Fruit fly (Drosophila melanogaster) whole organism, embryonic: ENCODE data around the gene crm.
A peak's percentile ranks its signal among the peaks of the same experiment; 100 is the strongest.

Experiments used
- Ada2b ChIP-seq: fragments of 200-800 bp; sonication (Bioruptor generic); IDR thresholded peaks from 2 replicates; pipeline ENCODE4 v1.3.6; 2022; ENCODE audit warnings: missing biosample characterization, missing genetic modification characterization
- Atf-2 ChIP-seq: fragments of 200-800 bp; sonication (Bioruptor generic); optimal IDR thresholded peaks from 2 replicates; lab custom pipeline; 2016; ENCODE audit warnings: missing biosample characterization, missing genetic modification characterization
- Atf3 ChIP-seq: fragments of 200-800 bp; sonication (Bioruptor generic); optimal IDR thresholded peaks from 3 replicates; lab custom pipeline; 2016; ENCODE audit warnings: missing biosample characterization, missing genetic modification characterization
- Bgb ChIP-seq: fragments of 200-800 bp; sonication (Bioruptor generic); IDR thresholded peaks from 2 replicates; pipeline ENCODE4 v1.3.6; 2022; ENCODE audit warnings: missing biosample characterization, missing genetic modification characterization; ENCODE audit not compliant: partially characterized antibody
- CG10959 ChIP-seq: fragments of 200-800 bp; sonication (Bioruptor generic); IDR thresholded peaks from 2 replicates; pipeline ENCODE4 v1.3.6; 2022; ENCODE audit warnings: missing biosample characterization, missing genetic modification characterization
- CG11456 ChIP-seq: fragments of 200-800 bp; sonication (Bioruptor generic); IDR thresholded peaks from 3 replicates; pipeline ENCODE4 v1.3.6; 2022; ENCODE audit warnings: missing biosample characterization, missing genetic modification characterization
- CG12942 ChIP-seq: fragments of 200-800 bp; sonication (Bioruptor generic); optimal IDR thresholded peaks from 3 replicates; lab custom pipeline; 2016; ENCODE audit warnings: missing biosample characterization, missing genetic modification characterization
- CG13287 ChIP-seq: fragments of 200-800 bp; sonication (Bioruptor generic); IDR thresholded peaks from 2 replicates; pipeline ENCODE4 v1.3.6; 2022; ENCODE audit warnings: missing biosample characterization, missing genetic modification characterization; ENCODE audit not compliant: partially characterized antibody
- CG14667 ChIP-seq: fragments of 200-800 bp; sonication (Bioruptor generic); IDR thresholded peaks from 2 replicates; pipeline ENCODE4 v1.3.6; 2022; ENCODE audit warnings: missing biosample characterization, missing genetic modification characterization
- CG15073 ChIP-seq: fragments of 200-800 bp; sonication (Bioruptor generic); optimal IDR thresholded peaks from 2 replicates; lab custom pipeline; 2016; ENCODE audit warnings: missing biosample characterization, missing genetic modification characterization
- CG15269 ChIP-seq: fragments of 200-800 bp; sonication (Bioruptor generic); optimal IDR thresholded peaks from 2 replicates; lab custom pipeline; 2018; ENCODE audit warnings: missing biosample characterization, mild to moderate bottlenecking, missing genetic modification characterization, moderate library complexity
- CG1529 ChIP-seq: fragments of 200-800 bp; sonication (Bioruptor generic); optimal IDR thresholded peaks from 3 replicates; lab custom pipeline; 2018; ENCODE audit warnings: missing biosample characterization, missing genetic modification characterization
- CG15479 ChIP-seq: fragments of 200-800 bp; sonication (Bioruptor generic); optimal IDR thresholded peaks from 3 replicates; lab custom pipeline; 2019; ENCODE audit warnings: missing biosample characterization, mild to moderate bottlenecking, missing genetic modification characterization, moderate library complexity
- CG17359 ChIP-seq: fragments of 200-800 bp; sonication (Bioruptor generic); optimal IDR thresholded peaks from 3 replicates; lab custom pipeline; 2018; ENCODE audit warnings: missing biosample characterization, mild to moderate bottlenecking, missing genetic modification characterization, moderate library complexity
- CG1792 ChIP-seq: fragments of 200-800 bp; sonication (Bioruptor generic); optimal IDR thresholded peaks from 2 replicates; lab custom pipeline; 2016; ENCODE audit warnings: missing biosample characterization, missing genetic modification characterization
- CG18011 ChIP-seq: fragments of 200-800 bp; sonication (Bioruptor generic); optimal IDR thresholded peaks from 2 replicates; lab custom pipeline; 2017; ENCODE audit warnings: missing biosample characterization, missing genetic modification characterization, mild to moderate bottlenecking, moderate library complexity, missing genotype
- CG18619 ChIP-seq: fragments of 200-800 bp; sonication (Bioruptor generic); optimal IDR thresholded peaks from 3 replicates; lab custom pipeline; 2017; ENCODE audit warnings: missing biosample characterization, mild to moderate bottlenecking, missing genetic modification characterization
- CG2116 ChIP-seq: fragments of 200-800 bp; sonication (Bioruptor generic); optimal IDR thresholded peaks from 3 replicates; lab custom pipeline; 2018; ENCODE audit warnings: missing biosample characterization, mild to moderate bottlenecking, missing genetic modification characterization
- CG31388 ChIP-seq: fragments of 200-800 bp; sonication (Bioruptor generic); optimal IDR thresholded peaks from 2 replicates; lab custom pipeline; 2016; ENCODE audit warnings: missing biosample characterization, missing genetic modification characterization
- CG3163 ChIP-seq: fragments of 200-800 bp; sonication (Bioruptor generic); optimal IDR thresholded peaks from 3 replicates; lab custom pipeline; 2016; ENCODE audit warnings: missing biosample characterization, missing genetic modification characterization
- CG33557 ChIP-seq: fragments of 200-800 bp; sonication (Bioruptor generic); optimal IDR thresholded peaks from 2 replicates; lab custom pipeline; 2019; ENCODE audit warnings: missing biosample characterization, mild to moderate bottlenecking, missing genetic modification characterization, moderate library complexity
- CG3847 ChIP-seq: fragments of 200-800 bp; sonication (Bioruptor generic); IDR thresholded peaks from 2 replicates; pipeline ENCODE4 v1.3.6; 2022; ENCODE audit warnings: missing biosample characterization, missing genetic modification characterization
- CG6175 ChIP-seq: fragments of 200-800 bp; sonication (Bioruptor generic); IDR thresholded peaks from 3 replicates; pipeline ENCODE4 v1.3.6; 2022; ENCODE audit warnings: missing biosample characterization, missing genetic modification characterization
- CG6791 ChIP-seq: fragments of 200-800 bp; sonication (Bioruptor generic); IDR thresholded peaks from 3 replicates; pipeline ENCODE4 v1.3.6; 2022; ENCODE audit warnings: missing biosample characterization, missing genetic modification characterization; ENCODE audit not compliant: partially characterized antibody
- CG6854 ChIP-seq: fragments of 200-800 bp; sonication (Bioruptor generic); optimal IDR thresholded peaks from 3 replicates; lab custom pipeline; 2017; ENCODE audit warnings: missing biosample characterization, mild to moderate bottlenecking, missing genetic modification characterization
- CG8924 ChIP-seq: fragments of 200-800 bp; optimal IDR thresholded peaks from 3 replicates; lab custom pipeline; 2019; ENCODE audit warnings: missing biosample characterization, mild to moderate bottlenecking, missing genetic modification characterization, moderate library complexity
- CG9215 ChIP-seq: fragments of 200-800 bp; sonication (Bioruptor generic); IDR thresholded peaks from 2 replicates; pipeline ENCODE4 v1.3.6; 2022; ENCODE audit warnings: missing biosample characterization, missing genetic modification characterization
- CG9817 ChIP-seq: fragments of 200-800 bp; sonication (Bioruptor generic); optimal IDR thresholded peaks from 2 replicates; lab custom pipeline; 2018; ENCODE audit warnings: missing biosample characterization, mild to moderate bottlenecking, missing genetic modification characterization, moderate library complexity
- Dbx ChIP-seq: fragments of 200-800 bp; sonication (Bioruptor generic); IDR thresholded peaks from 3 replicates; pipeline ENCODE4 v1.3.6; 2022; ENCODE audit warnings: missing biosample characterization, missing genetic modification characterization
- GATAe ChIP-seq: fragments of 200-800 bp; sonication (Bioruptor generic); conservative IDR thresholded peaks from 2 replicates; pipeline ENCODE4 v1.3.6; 2022; ENCODE audit warnings: missing biosample characterization, missing genetic modification characterization
- Hand ChIP-seq: fragments of 200-800 bp; sonication (Bioruptor generic); optimal IDR thresholded peaks from 2 replicates; lab custom pipeline; 2017; ENCODE audit warnings: mild to moderate bottlenecking, missing biosample characterization, missing genetic modification reagents, missing genetic modification characterization
- Hr51 ChIP-seq, 2 experiments: fragments of 200-800 bp; sonication (Bioruptor generic); optimal IDR thresholded peaks; 2 replicates in 1 of 2; 3 replicates in 1 of 2; lab custom pipeline; 2016 to 2018; ENCODE audit warnings: missing biosample characterization in 2 of 2, missing genetic modification characterization in 2 of 2, mild to moderate bottlenecking in 1 of 2, moderate library complexity in 1 of 2
- Lim3 ChIP-seq: fragments of 200-800 bp; sonication (Bioruptor generic); IDR thresholded peaks from 2 replicates; pipeline ENCODE4 v1.3.6; 2022; ENCODE audit warnings: missing biosample characterization, missing genetic modification characterization
- Scr ChIP-seq: fragments of 200-800 bp; sonication (Bioruptor generic); IDR thresholded peaks from 2 replicates; pipeline ENCODE4 v1.3.6; 2022; ENCODE audit warnings: missing biosample characterization, missing genetic modification characterization; ENCODE audit not compliant: partially characterized antibody
- Spps ChIP-seq: fragments of 200-800 bp; sonication (Bioruptor generic); optimal IDR thresholded peaks from 2 replicates; lab custom pipeline; 2018; ENCODE audit warnings: missing biosample characterization, mild to moderate bottlenecking, missing genetic modification characterization
- Tbp ChIP-seq: fragments of >200 bp; optimal IDR thresholded peaks from 2 replicates; lab custom pipeline; 2018; ENCODE audit warnings: missing biosample characterization, missing genetic modification characterization
- ato ChIP-seq: fragments of 200-800 bp; sonication (Bioruptor generic); IDR thresholded peaks from 2 replicates; pipeline ENCODE4 v1.3.6; 2022; ENCODE audit warnings: missing biosample characterization, missing genetic modification characterization; ENCODE audit not compliant: partially characterized antibody
- az2 ChIP-seq: fragments of 200-800 bp; sonication (Bioruptor generic); optimal IDR thresholded peaks from 3 replicates; lab custom pipeline; 2016; ENCODE audit warnings: missing biosample characterization, missing genetic modification characterization
- btn ChIP-seq: fragments of 200-800 bp; sonication (Bioruptor generic); optimal IDR thresholded peaks from 2 replicates; lab custom pipeline; 2016; ENCODE audit warnings: missing biosample characterization, missing genetic modification characterization
- chn ChIP-seq: fragments of 200-800 bp; sonication (Bioruptor generic); optimal IDR thresholded peaks from 2 replicates; lab custom pipeline; 2016; ENCODE audit warnings: missing biosample characterization, missing genetic modification characterization
- dan ChIP-seq: fragments of 200-800 bp; sonication (Bioruptor generic); IDR thresholded peaks from 2 replicates; pipeline ENCODE4 v1.3.6; 2022; ENCODE audit warnings: missing biosample characterization, missing genetic modification characterization
- dati ChIP-seq: fragments of 200-800 bp; sonication (Bioruptor generic); IDR thresholded peaks from 2 replicates; pipeline ENCODE4 v1.3.6; 2022; ENCODE audit warnings: missing biosample characterization, missing genetic modification characterization
- ftz-f1 ChIP-seq: fragments of 200-800 bp; sonication (Bioruptor generic); optimal IDR thresholded peaks from 2 replicates; lab custom pipeline; 2016; ENCODE audit warnings: missing biosample characterization, missing genetic modification characterization
- grau ChIP-seq: fragments of 200-800 bp; optimal IDR thresholded peaks from 3 replicates; lab custom pipeline; 2019; ENCODE audit warnings: missing biosample characterization, mild to moderate bottlenecking, missing genetic modification characterization, moderate library complexity
- gt ChIP-seq: fragments of 200-800 bp; sonication (Bioruptor generic); IDR thresholded peaks from 2 replicates; pipeline ENCODE4 v1.3.6; 2022; ENCODE audit warnings: missing biosample characterization, missing genetic modification characterization
- h ChIP-seq: fragments of >200 bp; optimal IDR thresholded peaks from 2 replicates; lab custom pipeline; 2017
- jigr1 ChIP-seq: fragments of 200-800 bp; sonication (Bioruptor generic); IDR thresholded peaks from 3 replicates; pipeline ENCODE4 v1.3.6; 2022; ENCODE audit warnings: missing biosample characterization, missing genetic modification characterization
- mirr ChIP-seq: fragments of 200-800 bp; sonication (Bioruptor generic); optimal IDR thresholded peaks from 3 replicates; lab custom pipeline; 2018; ENCODE audit warnings: missing biosample characterization, mild to moderate bottlenecking, missing genetic modification characterization
- nerfin-1 ChIP-seq: fragments of 200-800 bp; sonication (Bioruptor generic); optimal IDR thresholded peaks from 3 replicates; lab custom pipeline; 2019; ENCODE audit warnings: missing biosample characterization, mild to moderate bottlenecking, missing genetic modification characterization, moderate library complexity
- shn ChIP-seq: fragments of 200-800 bp; sonication (Bioruptor generic); optimal IDR thresholded peaks from 3 replicates; lab custom pipeline; 2016; ENCODE audit warnings: missing biosample characterization, missing genetic modification characterization
- sr ChIP-seq: fragments of 200-800 bp; sonication (Bioruptor generic); IDR thresholded peaks from 3 replicates; pipeline ENCODE4 v1.3.6; 2022; ENCODE audit warnings: missing biosample characterization, missing genetic modification characterization
- zfh1 ChIP-seq: fragments of 200-800 bp; sonication (Bioruptor generic); IDR thresholded peaks from 3 replicates; pipeline ENCODE4 v1.3.6; 2022; ENCODE audit warnings: missing biosample characterization, missing genetic modification characterization

crm gene

dm6 chrX:2732127-2732526 is 6.4 kb downstream of the crm start, which contains the start of the genes ttm50 and CG2712 (continued):
- TF ChIP-seq CG31388 (GFP tag; lab: Kevin White, UChicago) (no peak), Hand (GFP tag; lab: Kevin White, UChicago) (no peak), CG15073 (no peak), CG15269 (tag; lab: Kevin White, UChicago) (no peak), dati (GFP tag; lab: Robert Waterston, UW) (no peak), Dbx (GFP tag; lab: Robert Waterston, UW) (0 out of 3 replicates have a peak, but pooled peaks have one; percentile 47), CG8924 (peak; percentile 74), CG15479 (GFP tag; lab: Kevin White, UChicago) (no peak), Atf3 (no peak), CG33557 (GFP tag; lab: Kevin White, UChicago) (peak; percentile 48), CG1529 (GFP tag; lab: Kevin White, UChicago) (no peak), Lim3 (GFP tag; lab: Robert Waterston, UW) (no peak), Hr51 (GFP tag; optimal IDR thresholded peaks at IDR 0.05; lab: Kevin White, UChicago) (no peak), Ada2b (GFP tag; lab: Robert Waterston, UW) (no peak), shn (GFP tag; lab: Kevin White, UChicago) (no peak), Tbp (GFP tag; lab: Kevin White, UChicago) (peak; percentile 66), gt (no peak), az2 (peak; percentile 49), Scr (GFP tag; lab: Robert Waterston, UW) (peak; percentile 42; the same call in 1 of the 2 replicates), CG13287 (GFP tag; lab: Robert Waterston, UW) (no peak), Bgb (GFP tag; lab: Robert Waterston, UW) (no peak), CG18619 (GFP tag; lab: Kevin White, UChicago) (no peak), CG10959 (GFP tag; lab: Robert Waterston, UW) (no peak), CG1792 (no peak), CG6791 (GFP tag; lab: Robert Waterston, UW) (no peak), mirr (GFP tag; lab: Kevin White, UChicago) (peak; percentile 12), CG9817 (tag; lab: Kevin White, UChicago) (peak; percentile 66), CG6175 (no peak), dan (GFP tag; lab: Robert Waterston, UW) (no peak), GATAe (GFP tag; lab: Robert Waterston, UW) (no peak), sr (GFP tag; lab: Robert Waterston, UW) (no peak), Spps (tag; lab: Kevin White, UChicago) (no peak), CG12942 (GFP tag; lab: Kevin White, UChicago) (no peak), h (no peak), CG14667 (GFP tag; lab: Robert Waterston, UW) (peak; percentile 46), CG11456 (GFP tag; lab: Robert Waterston, UW) (no peak), CG18011 (GFP tag; lab: Kevin White, UChicago) (no peak), CG3163 (GFP tag; lab: Kevin White, UChicago) (no peak), chn (peak; percentile 25), nerfin-1 (tag; lab: Kevin White, UChicago) (peak; percentile 36), jigr1 (no peak), btn (GFP tag; lab: Kevin White, UChicago) (no peak), CG9215 (GFP tag; lab: Robert Waterston, UW) (peak; percentile 64), CG3847 (GFP tag; lab: Robert Waterston, UW) (peak; percentile 57), CG17359 (tag; lab: Kevin White, UChicago) (peak; percentile 19), Atf-2 (GFP tag; lab: Kevin White, UChicago) (no peak), ftz-f1 (no peak), zfh1 (no peak), ato (GFP tag; lab: Robert Waterston, UW) (no peak), CG6854 (GFP tag; lab: Kevin White, UChicago) (no peak), grau (tag; lab: Kevin White, UChicago) (peak; percentile 74), CG2116 (GFP tag; lab: Kevin White, UChicago) (peak; percentile 55)
